Fruit fly (Drosophila melanogaster): ENCODE measurements around the gene Peritrophin-A.
"Not testable (repeated sequence)": the region's sequence is repeated elsewhere in the genome, so short reads cannot be mapped to it uniquely, and the experiment has no call there.

The Peritrophin-A gene

DNA sequence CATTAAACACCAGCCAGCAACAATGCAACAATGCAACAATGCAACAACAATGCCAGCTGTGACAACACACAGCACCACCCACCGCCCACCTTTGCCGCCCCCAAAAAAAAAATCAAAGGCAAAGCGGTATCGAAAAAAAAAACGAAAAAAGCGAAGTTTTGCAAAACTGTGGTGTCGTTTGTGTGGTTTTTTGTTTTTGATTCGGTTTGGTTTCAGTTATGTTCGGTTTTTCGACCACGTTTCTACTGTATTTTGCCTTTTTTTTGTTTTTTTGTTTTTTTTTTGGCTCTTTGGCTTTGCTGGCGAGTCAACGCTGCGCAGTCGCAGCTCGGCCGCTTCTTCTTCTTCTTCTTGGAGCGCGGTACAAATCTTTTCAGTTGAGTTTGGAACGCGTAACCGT, at the start of gene Peritrophin-A:
Gene Peritrophin-A (plus strand): TSS at position 370 of the 400 bp plus-strand sequence.
- no peak for TF ChIP-seq usp (GFP tag; optimal IDR thresholded peaks at IDR 0.05)
- TF ChIP-seq Dll (optimal IDR thresholded peaks at IDR 0.05) = no peak
- TF ChIP-seq CG8478 (optimal IDR thresholded peaks at IDR 0.05) = no peak
- no peak for TF ChIP-seq pan (optimal IDR thresholded peaks at IDR 0.05)
- TF ChIP-seq EcR (GFP tag; optimal IDR thresholded peaks at IDR 0.05) = no peak
- TF ChIP-seq psq (optimal IDR thresholded peaks at IDR 0.05) = no peak

DNA sequence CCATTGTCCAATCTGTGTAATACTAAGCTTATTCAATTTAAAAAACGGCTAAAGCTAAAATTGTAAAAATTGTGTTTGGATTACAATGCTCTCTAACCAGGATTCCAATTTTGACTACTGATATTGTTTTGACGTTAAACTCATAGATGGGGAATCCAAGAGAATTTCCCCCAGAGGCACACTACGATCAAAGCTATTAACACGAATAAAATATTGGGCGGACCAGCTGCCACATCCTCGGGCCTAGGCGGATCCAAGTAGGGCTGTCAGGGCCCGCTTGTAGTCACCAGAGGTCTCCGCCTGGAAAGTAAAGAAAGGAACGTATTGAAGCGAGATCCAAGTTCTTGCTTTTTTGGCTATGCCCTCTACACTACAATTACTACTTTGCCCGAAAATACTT, 42.6 kb upstream of the Peritrophin-A start, which contains the start of gene SdicA:
Gene SdicA (minus strand): TSS at position 101 of the 400 bp plus-strand sequence.
- TF ChIP-seq usp (GFP tag; optimal IDR thresholded peaks at IDR 0.05); psq (optimal IDR thresholded peaks at IDR 0.05); CG8478 (optimal IDR thresholded peaks at IDR 0.05): not testable (repeated sequence)

DNA sequence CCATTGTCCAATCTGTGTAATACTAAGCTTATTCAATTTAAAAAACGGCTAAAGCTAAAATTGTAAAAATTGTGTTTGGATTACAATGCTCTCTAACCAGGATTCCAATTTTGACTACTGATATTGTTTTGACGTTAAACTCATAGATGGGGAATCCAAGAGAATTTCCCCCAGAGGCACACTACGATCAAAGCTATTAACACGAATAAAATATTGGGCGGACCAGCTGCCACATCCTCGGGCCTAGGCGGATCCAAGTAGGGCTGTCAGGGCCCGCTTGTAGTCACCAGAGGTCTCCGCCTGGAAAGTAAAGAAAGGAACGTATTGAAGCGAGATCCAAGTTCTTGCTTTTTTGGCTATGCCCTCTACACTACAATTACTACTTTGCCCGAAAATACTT, 34.9 kb upstream of the Peritrophin-A start, which contains the start of gene SdicB:
Gene SdicB (minus strand): TSS at position 101 of the 400 bp plus-strand sequence.
- not testable (repeated sequence) for TF ChIP-seq usp (GFP tag; optimal IDR thresholded peaks at IDR 0.05); psq (optimal IDR thresholded peaks at IDR 0.05); CG8478 (optimal IDR thresholded peaks at IDR 0.05)

DNA sequence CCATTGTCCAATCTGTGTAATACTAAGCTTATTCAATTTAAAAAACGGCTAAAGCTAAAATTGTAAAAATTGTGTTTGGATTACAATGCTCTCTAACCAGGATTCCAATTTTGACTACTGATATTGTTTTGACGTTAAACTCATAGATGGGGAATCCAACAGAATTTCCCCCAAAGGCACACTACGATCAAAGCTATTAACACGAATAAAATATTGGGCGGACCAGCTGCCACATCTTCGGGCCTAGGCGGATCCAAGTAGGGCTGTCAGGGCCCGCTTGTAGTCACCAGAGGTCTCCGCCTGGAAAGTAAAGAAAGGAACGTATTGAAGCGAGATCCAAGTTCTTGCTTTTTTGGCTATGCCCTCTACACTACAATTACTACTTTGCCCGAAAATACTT, 27.3 kb upstream of the Peritrophin-A start, which contains the start of gene SdicC:
Gene SdicC (minus strand): TSS at position 101 of the 400 bp plus-strand sequence.
- TF ChIP-seq usp (GFP tag; optimal IDR thresholded peaks at IDR 0.05); CG8478 (optimal IDR thresholded peaks at IDR 0.05); Dll (optimal IDR thresholded peaks at IDR 0.05): not testable (repeated sequence)

DNA sequence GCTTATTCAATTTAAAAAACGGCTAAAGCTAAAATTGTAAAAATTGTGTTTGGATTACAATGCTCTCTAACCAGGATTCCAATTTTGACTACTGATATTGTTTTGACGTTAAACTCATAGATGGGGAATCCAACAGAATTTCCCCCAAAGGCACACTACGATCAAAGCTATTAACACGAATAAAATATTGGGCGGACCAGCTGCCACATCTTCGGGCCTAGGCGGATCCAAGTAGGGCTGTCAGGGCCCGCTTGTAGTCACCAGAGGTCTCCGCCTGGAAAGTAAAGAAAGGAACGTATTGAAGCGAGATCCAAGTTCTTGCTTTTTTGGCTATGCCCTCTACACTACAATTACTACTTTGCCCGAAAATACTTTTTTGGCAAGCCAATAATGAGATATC, 19.5 kb upstream of the Peritrophin-A start, which contains the start of gene Sdic4:
Gene Sdic4 (minus strand): TSS at position 101 of the 400 bp plus-strand sequence.
- not testable (repeated sequence) for TF ChIP-seq usp (GFP tag; optimal IDR thresholded peaks at IDR 0.05); pan (optimal IDR thresholded peaks at IDR 0.05); Dll (optimal IDR thresholded peaks at IDR 0.05)

DNA sequence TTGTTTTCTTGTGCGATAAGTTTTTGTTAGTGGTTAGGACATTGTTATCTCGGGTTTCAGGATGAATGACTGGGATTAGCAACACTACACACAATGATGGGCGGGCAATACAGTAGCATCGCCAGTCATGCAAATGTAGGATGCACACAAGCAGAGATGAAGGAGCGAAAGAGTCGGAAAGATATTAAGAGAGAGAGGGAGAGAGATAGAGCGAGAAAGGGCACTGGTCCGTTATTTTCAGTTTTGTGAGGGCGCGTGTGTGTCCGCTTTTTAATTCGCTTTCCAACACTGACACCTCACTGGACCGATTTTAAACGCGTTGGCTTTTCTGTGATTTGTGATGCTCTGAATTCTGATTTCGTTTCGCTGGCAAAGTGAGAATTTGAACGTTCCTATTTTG, 12.8 kb upstream of the Peritrophin-A start:
- TF ChIP-seq EcR (GFP tag; optimal IDR thresholded peaks at IDR 0.05) (no peak), psq (optimal IDR thresholded peaks at IDR 0.05) (no peak), CG8478 (optimal IDR thresholded peaks at IDR 0.05) (no peak), Dll (optimal IDR thresholded peaks at IDR 0.05) (no peak), usp (GFP tag; optimal IDR thresholded peaks at IDR 0.05) (no peak), pan (optimal IDR thresholded peaks at IDR 0.05) (no peak)

DNA sequence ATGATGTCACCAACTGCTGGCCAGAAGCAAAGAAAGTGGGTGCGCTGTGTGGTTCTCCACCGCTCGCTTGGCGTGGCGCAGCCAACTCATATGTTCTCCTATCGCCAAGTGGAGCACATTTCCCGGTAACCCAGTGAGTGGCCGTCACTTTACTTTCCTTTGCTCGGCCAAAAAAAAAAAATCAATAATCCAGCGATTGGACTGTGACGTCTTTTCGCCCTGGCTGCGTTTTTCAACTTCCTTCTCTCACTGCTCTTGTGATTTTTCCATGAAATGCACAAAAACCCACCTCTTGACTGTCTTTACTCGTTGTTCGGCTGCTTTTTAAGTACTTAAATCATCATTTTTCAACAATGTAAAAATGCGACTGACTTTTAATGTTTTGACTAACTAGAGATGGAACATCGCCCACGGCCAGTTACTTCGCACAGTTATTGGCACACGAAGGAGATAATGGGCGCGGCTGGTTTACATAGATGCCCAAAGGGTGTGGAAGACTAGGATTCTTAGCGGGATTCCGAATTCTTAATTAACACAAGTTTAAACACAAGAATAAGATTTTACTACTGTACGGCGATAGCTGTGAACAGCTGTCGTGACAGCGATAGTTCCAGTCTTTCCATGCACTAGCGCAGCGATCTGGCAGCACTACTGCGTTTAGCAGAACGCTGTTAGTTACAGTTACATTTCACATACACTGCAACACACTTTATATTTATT, 8.5 kb upstream of the Peritrophin-A start, which contains the start of gene sw:
Gene sw (minus strand): TSS at position 589 of the 720 bp plus-strand sequence.
- no peak for TF ChIP-seq pan (optimal IDR thresholded peaks at IDR 0.05)
- TF ChIP-seq usp (GFP tag; optimal IDR thresholded peaks at IDR 0.05) = no peak
- no peak for TF ChIP-seq EcR (GFP tag; optimal IDR thresholded peaks at IDR 0.05)
- no peak for TF ChIP-seq Dll (optimal IDR thresholded peaks at IDR 0.05)
- TF ChIP-seq CG8478 (optimal IDR thresholded peaks at IDR 0.05) = no peak
- TF ChIP-seq psq (optimal IDR thresholded peaks at IDR 0.05) = no peak

DNA sequence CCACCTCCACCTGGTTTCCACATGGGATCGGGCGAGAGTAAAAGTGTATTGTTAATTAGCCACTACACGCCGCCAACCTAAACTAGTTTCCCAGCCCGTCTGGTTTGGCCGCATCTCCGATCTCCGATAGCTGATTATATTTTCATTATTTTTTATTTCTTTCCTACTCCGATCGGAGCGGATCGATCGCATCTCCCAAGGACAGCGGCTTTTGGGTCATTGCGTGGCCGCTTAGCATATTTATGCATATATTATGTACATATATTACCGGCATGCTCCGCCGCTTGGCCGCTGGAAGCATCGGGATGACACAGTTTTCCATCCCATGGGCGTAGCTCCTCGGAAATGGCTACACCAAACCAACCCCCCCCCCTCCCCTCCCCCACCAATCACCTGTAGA, 6.5 kb upstream of the Peritrophin-A start:
- TF ChIP-seq CG8478 (optimal IDR thresholded peaks at IDR 0.05) = no peak
- TF ChIP-seq EcR (GFP tag; optimal IDR thresholded peaks at IDR 0.05) = no peak
- no peak for TF ChIP-seq psq (optimal IDR thresholded peaks at IDR 0.05)
- no peak for TF ChIP-seq pan (optimal IDR thresholded peaks at IDR 0.05)
- no peak for TF ChIP-seq usp (GFP tag; optimal IDR thresholded peaks at IDR 0.05)
- TF ChIP-seq Dll (optimal IDR thresholded peaks at IDR 0.05) = no peak

DNA sequence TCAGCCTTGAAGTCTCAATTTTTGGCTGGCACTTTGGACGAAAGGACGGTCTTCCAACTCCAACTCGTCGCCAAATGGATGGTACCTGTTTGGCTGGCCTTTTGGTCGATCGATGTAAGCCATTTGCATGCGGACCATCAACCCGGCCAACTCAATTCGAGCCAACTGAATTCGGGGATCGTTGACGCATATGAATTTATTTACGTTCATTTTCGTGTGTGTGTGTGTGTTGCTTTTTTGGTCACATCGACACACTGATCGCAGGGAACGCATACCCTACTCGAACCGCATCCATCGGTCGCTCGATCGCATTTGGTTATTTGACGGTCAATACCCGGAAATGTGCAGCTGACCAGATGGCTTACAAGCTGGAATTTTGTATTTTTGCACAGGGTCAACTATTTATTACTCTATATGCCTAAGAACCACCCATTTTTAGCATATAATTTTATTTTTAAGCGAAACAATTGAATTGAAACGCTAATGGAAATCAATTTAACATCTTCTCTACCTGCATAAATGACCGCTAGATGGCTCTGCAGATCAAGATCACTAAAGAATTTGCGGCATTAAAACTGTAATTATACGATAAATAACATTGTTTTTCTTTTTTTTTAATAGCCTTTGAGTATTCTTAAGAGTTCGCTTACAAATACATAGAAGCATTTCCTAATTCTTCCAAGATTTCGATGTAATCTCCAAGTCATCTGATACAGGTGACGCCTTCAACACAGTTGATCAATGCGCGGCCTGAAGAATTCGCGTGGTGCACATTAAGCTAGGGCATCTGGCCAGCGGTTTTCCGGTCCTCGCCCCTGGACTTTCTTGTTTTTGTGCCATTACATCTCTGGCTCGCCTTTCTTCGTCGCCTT, 5.5 kb upstream of the Peritrophin-A start:
- TF ChIP-seq pan (optimal IDR thresholded peaks at IDR 0.05) (no peak), usp (GFP tag; optimal IDR thresholded peaks at IDR 0.05) (no peak), psq (optimal IDR thresholded peaks at IDR 0.05) (no peak)

DNA sequence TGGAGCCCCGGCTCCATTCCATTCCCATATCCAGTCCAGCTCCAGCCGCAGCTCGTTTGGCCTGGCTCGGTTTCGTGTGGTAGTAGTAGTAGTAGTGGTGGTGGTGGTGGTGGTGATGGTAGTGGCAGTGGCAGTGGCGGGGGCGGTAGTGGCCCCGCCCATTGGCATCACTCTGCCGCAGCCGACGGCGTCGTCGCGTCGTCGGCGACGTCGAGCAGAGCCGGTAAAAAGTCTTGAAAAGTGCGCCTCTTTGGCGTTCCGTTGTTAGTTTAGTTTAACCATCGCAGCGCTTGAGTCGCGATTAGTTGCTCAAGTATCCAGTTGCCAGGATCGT, 4.9 kb upstream of the Peritrophin-A start, which contains the start of gene obst-A:
Gene obst-A (plus strand): TSS at position 248 of the 334 bp plus-strand sequence.
- TF ChIP-seq Dll (optimal IDR thresholded peaks at IDR 0.05) (no peak), usp (GFP tag; optimal IDR thresholded peaks at IDR 0.05) (no peak), psq (optimal IDR thresholded peaks at IDR 0.05) (no peak), EcR (GFP tag; optimal IDR thresholded peaks at IDR 0.05) (no peak), pan (optimal IDR thresholded peaks at IDR 0.05) (no peak), CG8478 (optimal IDR thresholded peaks at IDR 0.05) (no peak)

DNA sequence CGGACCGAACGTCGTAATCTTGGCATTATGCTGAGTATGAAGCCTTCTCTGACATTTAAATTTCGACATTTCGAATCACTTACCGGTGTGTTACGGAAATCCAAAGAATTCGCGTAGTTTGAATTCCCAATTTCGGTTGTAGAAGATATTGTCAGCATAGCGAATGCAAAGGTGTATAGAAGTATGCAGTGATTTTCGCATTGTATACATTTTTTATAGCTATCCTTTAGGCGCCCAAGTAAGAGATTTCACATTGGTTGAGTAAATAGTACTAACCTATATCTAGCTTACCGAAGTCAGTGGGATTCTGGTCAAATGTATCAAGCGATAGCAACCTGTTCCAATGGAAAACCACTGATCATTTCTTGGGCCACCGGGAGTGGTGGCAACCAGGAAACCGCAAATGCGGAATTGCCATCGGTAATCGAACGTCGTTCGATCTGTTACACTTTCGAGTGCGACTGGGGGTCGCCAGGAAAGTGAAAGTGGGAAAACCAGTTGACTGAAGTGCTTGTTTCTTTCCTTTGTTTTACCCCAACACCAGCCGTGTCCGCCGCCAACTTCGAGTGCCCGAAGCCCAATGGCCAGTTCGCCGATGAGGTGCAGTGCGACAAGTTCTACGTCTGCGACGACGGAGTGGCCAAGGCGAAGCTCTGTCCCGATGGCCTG, 3.8 kb upstream of the Peritrophin-A start:
- TF ChIP-seq usp (GFP tag; optimal IDR thresholded peaks at IDR 0.05) = no peak
- TF ChIP-seq Dll (optimal IDR thresholded peaks at IDR 0.05) = no peak
- TF ChIP-seq EcR (GFP tag; optimal IDR thresholded peaks at IDR 0.05) = no peak
- no peak for TF ChIP-seq CG8478 (optimal IDR thresholded peaks at IDR 0.05)
- TF ChIP-seq psq (optimal IDR thresholded peaks at IDR 0.05) = no peak
- TF ChIP-seq pan (optimal IDR thresholded peaks at IDR 0.05) = no peak

All from whole organism.